Worm (Caenorhabditis elegans) whole organism, midembryonic: ENCODE results near the gene F56H9.6.

ENCODE experiments used
- T22C8.4 ChIP-seq: fragments of 200-800 bp; sonication (Bioruptor generic); IDR thresholded peaks from 2 replicates; pipeline ENCODE4 v1.3.6; 2022; ENCODE audit warnings: missing genetic modification characterization, missing compliant biosample characterization
- cog-1 ChIP-seq: sonication (generic microtip); optimal IDR thresholded peaks from 2 replicates; lab custom pipeline; 2016; ENCODE audit warnings: missing genetic modification characterization, missing compliant biosample characterization
- flt-1 ChIP-seq: fragments of 200-800 bp; sonication (Bioruptor generic); IDR thresholded peaks from 2 replicates; pipeline ENCODE4 v1.3.6; 2022; ENCODE audit warnings: missing genetic modification characterization, missing compliant biosample characterization
- klf-2 ChIP-seq: fragments of 200-800 bp; sonication (Bioruptor generic); conservative IDR thresholded peaks from 2 replicates; pipeline ENCODE4 v1.3.6; 2022; ENCODE audit warnings: missing genetic modification reagents, missing genetic modification characterization, missing compliant biosample characterization
- med-1 ChIP-seq: sonication (generic microtip); optimal IDR thresholded peaks from 2 replicates; lab custom pipeline; 2017; ENCODE audit warnings: missing genetic modification characterization, mild to moderate bottlenecking, missing compliant biosample characterization, antibody characterized with exemption, missing genetic modification reagents; ENCODE audit not compliant: insufficient read depth
- ref-1 ChIP-seq: fragments of 200-800 bp; sonication (Bioruptor generic); conservative IDR thresholded peaks from 2 replicates; pipeline ENCODE4 v1.3.6; 2022; ENCODE audit warnings: missing genetic modification reagents, missing genetic modification characterization, missing compliant biosample characterization
- tab-1 ChIP-seq: fragments of 200-800 bp; sonication (Bioruptor generic); IDR thresholded peaks from 2 replicates; pipeline ENCODE4 v1.3.6; 2022; ENCODE audit warnings: missing genetic modification characterization, missing compliant biosample characterization
- ztf-23 ChIP-seq: fragments of 200-800 bp; sonication (Bioruptor generic); IDR thresholded peaks from 2 replicates; pipeline ENCODE4 v1.3.6; 2022; ENCODE audit warnings: missing genetic modification reagents, missing genetic modification characterization, missing compliant biosample characterization
- ztf-29 ChIP-seq: fragments of 200-800 bp; sonication (Bioruptor generic); IDR thresholded peaks from 2 replicates; pipeline ENCODE4 v1.3.6; 2022; ENCODE audit warnings: missing genetic modification reagents, missing genetic modification characterization, missing compliant biosample characterization

- TF ChIP-seq cog-1 (tag; lab: Kevin White, UChicago) (no peak), ztf-29 (GFP tag; lab: Robert Waterston, UW) (no peak), tab-1 (no peak), klf-2 (no peak), ref-1 (GFP tag; lab: Robert Waterston, UW) (no peak), T22C8.4 (GFP tag; lab: Robert Waterston, UW) (no peak), med-1 (no peak), flt-1 (GFP tag; lab: Robert Waterston, UW) (no peak), ztf-23 (GFP tag; lab: Robert Waterston, UW) (no peak)
Observed at ce11 chrV:12659426-12659825, 29.8 kb upstream of the F56H9.6 start, which contains the start of gene ccch-3.
